Worm (Caenorhabditis elegans) whole organism, midembryonic: Measurements from ENCODE around the gene twk-39.
"Not testable (repeated sequence)": the region's sequence is repeated elsewhere in the genome, so short reads cannot be mapped to it uniquely, and the experiment has no call there.

Source experiments
- T22C8.4 ChIP-seq: fragments of 200-800 bp; sonication (Bioruptor generic); IDR thresholded peaks from 2 replicates; pipeline ENCODE4 v1.3.6; 2022; ENCODE audit warnings: missing genetic modification characterization, missing compliant biosample characterization
- flt-1 ChIP-seq: fragments of 200-800 bp; sonication (Bioruptor generic); IDR thresholded peaks from 2 replicates; pipeline ENCODE4 v1.3.6; 2022; ENCODE audit warnings: missing genetic modification characterization, missing compliant biosample characterization
- klf-2 ChIP-seq: fragments of 200-800 bp; sonication (Bioruptor generic); conservative IDR thresholded peaks from 2 replicates; pipeline ENCODE4 v1.3.6; 2022; ENCODE audit warnings: missing genetic modification reagents, missing genetic modification characterization, missing compliant biosample characterization
- med-1 ChIP-seq: sonication (generic microtip); optimal IDR thresholded peaks from 2 replicates; lab custom pipeline; 2017; ENCODE audit warnings: missing genetic modification characterization, mild to moderate bottlenecking, missing compliant biosample characterization, antibody characterized with exemption, missing genetic modification reagents; ENCODE audit not compliant: insufficient read depth
- ref-1 ChIP-seq: fragments of 200-800 bp; sonication (Bioruptor generic); conservative IDR thresholded peaks from 2 replicates; pipeline ENCODE4 v1.3.6; 2022; ENCODE audit warnings: missing genetic modification reagents, missing genetic modification characterization, missing compliant biosample characterization
- ztf-23 ChIP-seq: fragments of 200-800 bp; sonication (Bioruptor generic); IDR thresholded peaks from 2 replicates; pipeline ENCODE4 v1.3.6; 2022; ENCODE audit warnings: missing genetic modification reagents, missing genetic modification characterization, missing compliant biosample characterization
- ztf-29 ChIP-seq: fragments of 200-800 bp; sonication (Bioruptor generic); IDR thresholded peaks from 2 replicates; pipeline ENCODE4 v1.3.6; 2022; ENCODE audit warnings: missing genetic modification reagents, missing genetic modification characterization, missing compliant biosample characterization

- not testable (repeated sequence) for TF ChIP-seq ref-1 (GFP tag; lab: Robert Waterston, UW); ztf-23 (GFP tag; lab: Robert Waterston, UW); klf-2 (GFP tag; lab: Robert Waterston, UW); ztf-29; T22C8.4 (GFP tag; lab: Robert Waterston, UW); flt-1 (GFP tag; lab: Robert Waterston, UW); med-1
Observed at ce11 chrIII:11773581-11773980, 22.0 kb upstream of the twk-39 start, which contains the start of gene gbf-1.
